Fruit fly (Drosophila melanogaster): ENCODE measurements around the gene CG13293.

The CG13293 gene

dm6 chr3L:6062860-6063607 is 19.6 kb upstream of the CG13293 start, which contains the start of gene CG10472:
Gene CG10472 (minus strand): TSS chr3L:6062910.
- no peak for TF ChIP-seq psq (optimal IDR thresholded peaks at IDR 0.05)
- no peak for TF ChIP-seq Myc (optimal IDR thresholded peaks at IDR 0.05)
- TF ChIP-seq insv (optimal IDR thresholded peaks at IDR 0.05): no peak
- no peak for TF ChIP-seq Sin3A (optimal IDR thresholded peaks at IDR 0.05)
- no peak for TF ChIP-seq ttk (optimal IDR thresholded peaks at IDR 0.05)
- TF ChIP-seq h (optimal IDR thresholded peaks at IDR 0.05): no peak

- TF ChIP-seq h (optimal IDR thresholded peaks at IDR 0.05): no peak
- TF ChIP-seq insv (optimal IDR thresholded peaks at IDR 0.05): no peak
- no peak for TF ChIP-seq psq (optimal IDR thresholded peaks at IDR 0.05)
- TF ChIP-seq Myc (optimal IDR thresholded peaks at IDR 0.05): no peak
- no peak for TF ChIP-seq Sin3A (optimal IDR thresholded peaks at IDR 0.05)
- TF ChIP-seq ttk (optimal IDR thresholded peaks at IDR 0.05): no peak
Observed at dm6 chr3L:6065881-6066389, 16.7 kb upstream of the CG13293 start, which contains the start of gene CG42269. Gene CG42269 (plus strand): TSS chr3L:6066296.

dm6 chr3L:6068178-6068577 is 14.5 kb upstream of the CG13293 start:
- TF ChIP-seq Myc (optimal IDR thresholded peaks at IDR 0.05): no peak

- no peak for TF ChIP-seq Sin3A (optimal IDR thresholded peaks at IDR 0.05)
- no peak for TF ChIP-seq insv (optimal IDR thresholded peaks at IDR 0.05)
- no peak for TF ChIP-seq h (optimal IDR thresholded peaks at IDR 0.05)
- no peak for TF ChIP-seq Myc (optimal IDR thresholded peaks at IDR 0.05)
- TF ChIP-seq psq (optimal IDR thresholded peaks at IDR 0.05): no peak
- no peak for TF ChIP-seq ttk (optimal IDR thresholded peaks at IDR 0.05)
Observed at dm6 chr3L:6070119-6070518, 12.6 kb upstream of the CG13293 start.

- TF ChIP-seq psq (optimal IDR thresholded peaks at IDR 0.05) (no peak), insv (optimal IDR thresholded peaks at IDR 0.05) (no peak)
Observed at dm6 chr3L:6071454-6072189, 11.1 kb upstream of the CG13293 start, which contains the start of gene CG6602. Gene CG6602 (plus strand): TSS chr3L:6072139.

dm6 chr3L:6074975-6075692 is 7.5 kb upstream of the CG13293 start, which contains the start of the genes CG13295 and CG6610:
Gene CG13295 (minus strand): TSS chr3L:6075245.
Gene CG6610 (plus strand): TSS chr3L:6075536.
- TF ChIP-seq Myc (optimal IDR thresholded peaks at IDR 0.05): no peak
- no peak for TF ChIP-seq h (optimal IDR thresholded peaks at IDR 0.05)

dm6 chr3L:6076429-6076828 is 6.3 kb upstream of the CG13293 start, which contains the start of gene ssp6:
Gene ssp6 (plus strand): TSS chr3L:6076722.
- no peak for TF ChIP-seq Sin3A (optimal IDR thresholded peaks at IDR 0.05)
- TF ChIP-seq h (optimal IDR thresholded peaks at IDR 0.05): no peak
- TF ChIP-seq ttk (optimal IDR thresholded peaks at IDR 0.05): no peak
- no peak for TF ChIP-seq psq (optimal IDR thresholded peaks at IDR 0.05)
- no peak for TF ChIP-seq Myc (optimal IDR thresholded peaks at IDR 0.05)
- no peak for TF ChIP-seq insv (optimal IDR thresholded peaks at IDR 0.05)

- TF ChIP-seq insv (optimal IDR thresholded peaks at IDR 0.05) (no peak), Myc (optimal IDR thresholded peaks at IDR 0.05) (no peak), Sin3A (optimal IDR thresholded peaks at IDR 0.05) (no peak), h (optimal IDR thresholded peaks at IDR 0.05) (no peak), psq (optimal IDR thresholded peaks at IDR 0.05) (no peak), ttk (optimal IDR thresholded peaks at IDR 0.05) (no peak)
Observed at dm6 chr3L:6084446-6084845, 1.8 kb downstream of the CG13293 start.

- no peak for TF ChIP-seq h (optimal IDR thresholded peaks at IDR 0.05)
- no peak for TF ChIP-seq Sin3A (optimal IDR thresholded peaks at IDR 0.05)
- TF ChIP-seq ttk (optimal IDR thresholded peaks at IDR 0.05): no peak
- TF ChIP-seq psq (optimal IDR thresholded peaks at IDR 0.05): no peak
- no peak for TF ChIP-seq Myc (optimal IDR thresholded peaks at IDR 0.05)
- TF ChIP-seq insv (optimal IDR thresholded peaks at IDR 0.05): no peak
Observed at dm6 chr3L:6085157-6085556, 2.5 kb downstream of the CG13293 start.

- TF ChIP-seq Sin3A (optimal IDR thresholded peaks at IDR 0.05) (no peak), Myc (optimal IDR thresholded peaks at IDR 0.05) (no peak), h (optimal IDR thresholded peaks at IDR 0.05) (no peak), ttk (optimal IDR thresholded peaks at IDR 0.05) (no peak), insv (optimal IDR thresholded peaks at IDR 0.05) (no peak), psq (optimal IDR thresholded peaks at IDR 0.05) (no peak)
Observed at dm6 chr3L:6085988-6086387, 3.3 kb downstream of the CG13293 start.

dm6 chr3L:6093213-6093612 is 10.5 kb downstream of the CG13293 start, which contains the start of gene CG10469:
Gene CG10469 (minus strand): TSS chr3L:6093313.
- TF ChIP-seq Myc (optimal IDR thresholded peaks at IDR 0.05): no peak
- no peak for TF ChIP-seq psq (optimal IDR thresholded peaks at IDR 0.05)
- TF ChIP-seq Sin3A (optimal IDR thresholded peaks at IDR 0.05): no peak
- TF ChIP-seq h (optimal IDR thresholded peaks at IDR 0.05): no peak
- TF ChIP-seq ttk (optimal IDR thresholded peaks at IDR 0.05): no peak
- TF ChIP-seq insv (optimal IDR thresholded peaks at IDR 0.05): no peak

dm6 chr3L:6094697-6095096 is 12.0 kb downstream of the CG13293 start, which contains the start of the genes CG10467 and loj:
Gene CG10467 (minus strand): TSS chr3L:6094747.
Gene loj (plus strand): TSS chr3L:6094987.
- TF ChIP-seq insv (optimal IDR thresholded peaks at IDR 0.05): no peak
- no peak for TF ChIP-seq h (optimal IDR thresholded peaks at IDR 0.05)
- TF ChIP-seq Myc (optimal IDR thresholded peaks at IDR 0.05): no peak
- TF ChIP-seq Sin3A (optimal IDR thresholded peaks at IDR 0.05): no peak
- no peak for TF ChIP-seq ttk (optimal IDR thresholded peaks at IDR 0.05)
- TF ChIP-seq psq (optimal IDR thresholded peaks at IDR 0.05): no peak

All from Kc167 (cell line).